Worm (Caenorhabditis elegans) whole organism, young adult: ENCODE data around the gene T21E8.4.

Experiments used
- F10E7.11 ChIP-seq: sonication (generic microtip); optimal IDR thresholded peaks from 2 replicates; lab custom pipeline; 2017; ENCODE audit warnings: mild to moderate bottlenecking, missing genetic modification characterization, moderate library complexity, missing compliant biosample characterization
- F33H1.4 ChIP-seq: fragments of 200-800 bp; sonication (Bioruptor generic); IDR thresholded peaks from 2 replicates; pipeline ENCODE4 v1.3.6; 2022; ENCODE audit warnings: missing genetic modification reagents, missing genetic modification characterization, missing compliant biosample characterization
- F57C9.4 ChIP-seq: sonication (generic microtip); optimal IDR thresholded peaks from 2 replicates; lab custom pipeline; 2017; ENCODE audit warnings: mild to moderate bottlenecking, missing genetic modification characterization, missing compliant biosample characterization
- Y79H2A.3 ChIP-seq: fragments of 200-800 bp; sonication (Bioruptor generic); conservative IDR thresholded peaks from 2 replicates; pipeline ENCODE4 v1.3.6; 2022; ENCODE audit warnings: missing genetic modification reagents, missing genetic modification characterization, missing compliant biosample characterization
- ama-1 ChIP-seq, 3 experiments: fragments of 150-350 bp in 1 of 3; sonication (generic microtip) in 2 of 3; optimal IDR thresholded peaks; 2 replicates each; lab custom pipeline; 2014 to 2018; ENCODE audit warnings: missing biosample characterization in 2 of 3, missing genetic modification characterization in 2 of 3, missing genetic modification reagents in 2 of 3
- attf-5 ChIP-seq: fragments of 200-800 bp; sonication (Bioruptor generic); optimal IDR thresholded peaks from 2 replicates; lab custom pipeline; 2018; ENCODE audit warnings: mild to moderate bottlenecking, missing genetic modification characterization, missing compliant biosample characterization
- ceh-100 ChIP-seq: fragments of 200-800 bp; sonication (Bioruptor generic); IDR thresholded peaks from 2 replicates; pipeline ENCODE4 v1.3.6; 2022; ENCODE audit warnings: missing genetic modification reagents, missing genetic modification characterization, missing compliant biosample characterization
- nfya-1 ChIP-seq: sonication (generic microtip); optimal IDR thresholded peaks from 2 replicates; lab custom pipeline; 2017; ENCODE audit warnings: antibody characterized with exemption, missing compliant biosample characterization, missing genetic modification characterization, borderline replicate concordance; ENCODE audit not compliant: insufficient read depth
- sdz-38 ChIP-seq: sonication (generic microtip); optimal IDR thresholded peaks from 2 replicates; lab custom pipeline; 2016; ENCODE audit warnings: missing genotype, missing genetic modification characterization, missing compliant biosample characterization

DNA sequence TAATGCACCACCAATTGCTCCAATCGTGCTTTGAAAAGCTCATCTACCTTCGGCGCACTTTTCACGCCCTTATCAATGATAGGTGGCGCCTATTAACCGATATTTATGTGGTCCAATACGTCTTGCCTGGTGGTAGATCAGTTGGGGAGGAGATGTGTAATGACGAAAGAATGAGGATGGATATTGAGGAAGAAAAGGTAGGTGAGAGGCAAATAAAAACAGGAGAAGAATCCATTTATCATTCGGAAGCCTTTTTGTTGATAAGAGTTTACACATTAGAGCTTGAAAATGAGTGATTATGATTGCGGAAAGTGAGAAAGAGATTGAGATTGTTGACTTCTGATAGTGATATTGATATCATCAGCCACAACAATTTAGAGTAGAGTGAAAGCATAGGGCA lies 26.8 kb downstream of the T21E8.4 start:
- TF ChIP-seq ceh-100 (no peak), F33H1.4 (GFP tag; lab: Robert Waterston, UW) (no peak), sdz-38 (tag; lab: Kevin White, UChicago) (no peak), F10E7.11 (tag; lab: Kevin White, UChicago) (no peak), nfya-1 (tag; lab: Kevin White, UChicago) (no peak), F57C9.4 (tag; lab: Kevin White, UChicago) (no peak), Y79H2A.3 (GFP tag; lab: Robert Waterston, UW) (no peak), ama-1 (optimal IDR thresholded peaks at IDR 0.05; lab: Kevin White, UChicago) (no peak), ama-1 (GFP tag; optimal IDR thresholded peaks at IDR 0.05; lab: Kevin White, UChicago) (no peak), attf-5 (GFP tag; lab: Kevin White, UChicago) (no peak)
